Fruit fly (Drosophila melanogaster): ENCODE results near the gene Gyc32E.

Gene Gyc32E

DNA sequence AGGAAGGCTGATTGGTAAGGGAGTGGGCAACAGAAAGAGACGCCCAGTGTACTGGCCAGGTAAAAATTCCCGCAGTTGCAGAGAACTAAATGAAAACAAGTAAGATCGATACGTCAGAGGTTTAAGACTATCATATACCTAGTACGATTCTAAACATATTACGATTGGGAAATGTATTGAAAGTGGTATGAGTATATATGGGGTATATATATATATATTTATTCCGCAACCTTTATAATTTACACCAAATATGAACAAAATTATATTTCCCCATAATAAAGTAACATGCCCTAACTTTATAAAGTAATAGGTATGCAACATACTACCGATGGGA lies 40.2 kb upstream of the Gyc32E start (continued):
- TF ChIP-seq CG7556 (GFP tag; optimal IDR thresholded peaks at IDR 0.05) (peak; percentile 55), CG6254 (GFP tag; optimal IDR thresholded peaks at IDR 0.05) (peak; percentile 42), tup (GFP tag; optimal IDR thresholded peaks at IDR 0.05) (no peak), CG33213 (GFP tag; optimal IDR thresholded peaks at IDR 0.05) (no peak), Hr78 (GFP tag; optimal IDR thresholded peaks at IDR 0.05) (no peak), CG10654 (GFP tag; optimal IDR thresholded peaks at IDR 0.05) (no peak), CG4424 (GFP tag; optimal IDR thresholded peaks at IDR 0.05) (peak; percentile 62), CG10543 (GFP tag; optimal IDR thresholded peaks at IDR 0.05) (no peak), Bdp1 (GFP tag; optimal IDR thresholded peaks at IDR 0.05) (no peak), CG14965 (GFP tag; optimal IDR thresholded peaks at IDR 0.05; ENCODE audit: borderline replicate concordance) (no peak), bbx (GFP tag; IDR thresholded peaks at IDR 0.05; ENCODE audit: partially characterized antibody) (no peak), wek (GFP tag; optimal IDR thresholded peaks at IDR 0.05) (no peak), knrl (GFP tag; IDR thresholded peaks at IDR 0.05; ENCODE audit: partially characterized antibody) (no peak), Myb (GFP tag; optimal IDR thresholded peaks at IDR 0.05) (no peak), CG8290 (GFP tag; optimal IDR thresholded peaks at IDR 0.05) (peak; percentile 62), CG8290 (tag; optimal IDR thresholded peaks at IDR 0.05) (no peak), pho (GFP tag; optimal IDR thresholded peaks at IDR 0.05) (no peak), ac (GFP tag; optimal IDR thresholded peaks at IDR 0.05) (no peak), CG10462 (GFP tag; optimal IDR thresholded peaks at IDR 0.05) (peak; percentile 37), abd-A (tag; optimal IDR thresholded peaks at IDR 0.05) (no peak), CG13424 (tag; optimal IDR thresholded peaks at IDR 0.05) (peak; percentile 10), D19B (GFP tag; optimal IDR thresholded peaks at IDR 0.05) (peak; percentile 74), chn (GFP tag; optimal IDR thresholded peaks at IDR 0.05) (no peak), slbo (GFP tag; IDR thresholded peaks at IDR 0.05) (no peak), CG17186 (GFP tag; optimal IDR thresholded peaks at IDR 0.05) (no peak), CG4328 (GFP tag; optimal IDR thresholded peaks at IDR 0.05) (no peak), CG15601 (tag; optimal IDR thresholded peaks at IDR 0.05) (peak; percentile 46), HLHmδ (GFP tag; optimal IDR thresholded peaks at IDR 0.05) (no peak), kah (GFP tag; optimal IDR thresholded peaks at IDR 0.05) (no peak), HLH54F (GFP tag; optimal IDR thresholded peaks at IDR 0.05) (no peak), ham (GFP tag; IDR thresholded peaks at IDR 0.05) (no peak), unc-4 (GFP tag; IDR thresholded peaks at IDR 0.05; ENCODE audit: partially characterized antibody) (no peak), chm (GFP tag; IDR thresholded peaks at IDR 0.05) (peak; percentile 79; the same call in 1 of the 2 replicates), crp (GFP tag; optimal IDR thresholded peaks at IDR 0.05) (no peak), CG12659 (GFP tag; optimal IDR thresholded peaks at IDR 0.05) (no peak), Vsx1 (GFP tag; optimal IDR thresholded peaks at IDR 0.05) (no peak), CG6689 (GFP tag; IDR thresholded peaks at IDR 0.05) (peak; percentile 53), CG42726 (GFP tag; IDR thresholded peaks at IDR 0.05; ENCODE audit: partially characterized antibody) (no peak), NC2β (GFP tag; optimal IDR thresholded peaks at IDR 0.05) (no peak), CG3407 (GFP tag; optimal IDR thresholded peaks at IDR 0.05) (peak; percentile 26), lov (optimal IDR thresholded peaks at IDR 0.05) (no peak), lov (GFP tag; IDR thresholded peaks at IDR 0.05) (no peak), D19A (tag; optimal IDR thresholded peaks at IDR 0.05) (peak; percentile 78), tin (GFP tag; optimal IDR thresholded peaks at IDR 0.05) (peak; percentile 35), sens-2 (GFP tag; IDR thresholded peaks at IDR 0.05) (no peak), CG2202 (tag; optimal IDR thresholded peaks at IDR 0.05) (peak; percentile 62), CG17359 (tag; optimal IDR thresholded peaks at IDR 0.05) (no peak), Ets65A (GFP tag) (no peak), CG10321 (GFP tag; IDR thresholded peaks at IDR 0.05) (no peak), hth (optimal IDR thresholded peaks at IDR 0.05) (no peak), Atf-2 (GFP tag; optimal IDR thresholded peaks at IDR 0.05) (no peak), gem (tag; optimal IDR thresholded peaks at IDR 0.05) (peak; percentile 85)

All from whole organism, embryonic.